Worm (Caenorhabditis elegans) whole organism, young adult: ENCODE results near the gene fbxa-98.
"Not testable (repeated sequence)": the region's sequence is repeated elsewhere in the genome, so short reads cannot be mapped to it uniquely, and the experiment has no call there.

Experiments
- F57C9.4 ChIP-seq: sonication (generic microtip); optimal IDR thresholded peaks from 2 replicates; lab custom pipeline; 2017; ENCODE audit warnings: mild to moderate bottlenecking, missing genetic modification characterization, missing compliant biosample characterization
- ceh-100 ChIP-seq: fragments of 200-800 bp; sonication (Bioruptor generic); IDR thresholded peaks from 2 replicates; pipeline ENCODE4 v1.3.6; 2022; ENCODE audit warnings: missing genetic modification reagents, missing genetic modification characterization, missing compliant biosample characterization
- efl-1 ChIP-seq: fragments of 150-350 bp; optimal IDR thresholded peaks from 2 replicates; lab custom pipeline; 2014; ENCODE audit warnings: missing biosample characterization, missing genetic modification reagents, missing genetic modification characterization
- hlh-12 ChIP-seq: sonication (generic microtip); optimal IDR thresholded peaks from 2 replicates; lab custom pipeline; 2016; ENCODE audit warnings: missing genetic modification characterization, missing compliant biosample characterization
- let-607 ChIP-seq, 2 experiments: fragments of 200-800 bp in 1 of 2; sonication (Bioruptor generic) in 1 of 2; sonication (generic microtip) in 1 of 2; optimal IDR thresholded peaks; 2 replicates each; lab custom pipeline; 2016 to 2018; ENCODE audit warnings: mild to moderate bottlenecking in 2 of 2, missing compliant biosample characterization in 2 of 2, missing genetic modification characterization in 2 of 2, moderate library complexity in 2 of 2, missing genotype in 1 of 2
- lin-54 ChIP-seq: fragments of 200-800 bp; sonication (Bioruptor generic); optimal IDR thresholded peaks from 2 replicates; lab custom pipeline; 2018; ENCODE audit warnings: mild to moderate bottlenecking, missing genetic modification characterization, missing compliant biosample characterization
- nhr-27 ChIP-seq: fragments of 200-800 bp; sonication (Bioruptor generic); optimal IDR thresholded peaks from 2 replicates; lab custom pipeline; 2018; ENCODE audit warnings: mild to moderate bottlenecking, missing genetic modification characterization, moderate library complexity, missing compliant biosample characterization
- unc-62 ChIP-seq: fragments of 150-350 bp; optimal IDR thresholded peaks from 2 replicates; lab custom pipeline; 2014; ENCODE audit warnings: missing biosample characterization, missing genetic modification reagents, missing genetic modification characterization
- xnd-1 ChIP-seq: sonication (generic microtip); optimal IDR thresholded peaks from 2 replicates; lab custom pipeline; 2016; ENCODE audit warnings: missing genotype, missing genetic modification reagents, missing genetic modification characterization, missing compliant biosample characterization
- zfh-2 ChIP-seq: fragments of 200-800 bp; sonication (Bioruptor generic); conservative IDR thresholded peaks from 2 replicates; pipeline ENCODE4 v1.3.6; 2022; ENCODE audit warnings: missing genetic modification reagents, missing genetic modification characterization, missing compliant biosample characterization

DNA sequence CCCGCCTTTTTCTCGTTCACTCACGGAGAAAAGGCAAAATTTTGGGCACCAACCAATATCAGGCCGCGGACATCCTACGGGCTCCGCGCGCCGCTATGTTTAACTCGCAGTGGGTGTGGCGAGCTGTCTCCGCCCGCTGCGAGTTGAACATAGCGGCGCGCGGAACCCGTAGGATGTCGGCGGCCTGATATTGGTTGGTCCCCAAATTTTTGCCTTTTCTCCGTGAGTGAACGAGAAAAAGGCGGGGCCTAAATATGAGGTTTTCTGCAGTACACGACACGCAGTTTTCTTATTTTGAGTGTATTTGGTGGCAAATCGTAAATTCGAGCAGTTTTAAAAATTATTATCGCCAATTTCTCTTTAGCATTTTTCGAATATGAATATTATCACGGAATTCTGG lies 24.9 kb downstream of the fbxa-98 start:
- TF ChIP-seq lin-54 (GFP tag; lab: Kevin White, UChicago); nhr-27 (tag; lab: Kevin White, UChicago); ceh-100 (GFP tag; lab: Robert Waterston, UW); F57C9.4; xnd-1 (tag; lab: Kevin White, UChicago); unc-62 (GFP tag; lab: Kevin White, UChicago); efl-1 (GFP tag; lab: Kevin White, UChicago); let-607 (tag; optimal IDR thresholded peaks at IDR 0.05; lab: Kevin White, UChicago); hlh-12 (tag; lab: Kevin White, UChicago); zfh-2 (GFP tag; lab: Robert Waterston, UW): not testable (repeated sequence)
